Fruit fly (Drosophila melanogaster) whole organism, embryonic: ENCODE results near the gene CG1607.

Experiments used
- Abd-B ChIP-seq: fragments of 200-800 bp; sonication (Bioruptor generic); optimal IDR thresholded peaks from 2 replicates; lab custom pipeline; 2018; ENCODE audit warnings: missing biosample characterization, mild to moderate bottlenecking, missing genetic modification characterization, moderate library complexity
- Ada2b ChIP-seq: fragments of 200-800 bp; sonication (Bioruptor generic); IDR thresholded peaks from 2 replicates; pipeline ENCODE4 v1.3.6; 2022; ENCODE audit warnings: missing biosample characterization, missing genetic modification characterization
- Awh ChIP-seq: fragments of 200-800 bp; sonication (Bioruptor generic); IDR thresholded peaks from 2 replicates; pipeline ENCODE4, ENCODE4 v1.3.6; 2022; ENCODE audit warnings: missing biosample characterization, missing genetic modification characterization
- Bgb ChIP-seq: fragments of 200-800 bp; sonication (Bioruptor generic); IDR thresholded peaks from 2 replicates; pipeline ENCODE4 v1.3.6; 2022; ENCODE audit warnings: missing biosample characterization, missing genetic modification characterization; ENCODE audit not compliant: partially characterized antibody
- CG10267 ChIP-seq: fragments of 200-800 bp; sonication (Bioruptor generic); optimal IDR thresholded peaks from 2 replicates; lab custom pipeline; 2018; ENCODE audit warnings: missing biosample characterization, mild to moderate bottlenecking, missing genetic modification characterization, moderate library complexity
- CG12236 ChIP-seq: fragments of 200-800 bp; sonication (Bioruptor generic); optimal IDR thresholded peaks from 2 replicates; lab custom pipeline; 2016; ENCODE audit warnings: missing biosample characterization, missing genetic modification characterization
- CG12659 ChIP-seq: fragments of 200-800 bp; sonication (Bioruptor generic); optimal IDR thresholded peaks from 3 replicates; lab custom pipeline; 2017; ENCODE audit warnings: mild to moderate bottlenecking, missing biosample characterization, missing genetic modification reagents, missing genetic modification characterization
- CG13894 ChIP-seq: fragments of 200-800 bp; sonication (Bioruptor generic); optimal IDR thresholded peaks from 3 replicates; lab custom pipeline; 2018; ENCODE audit warnings: missing biosample characterization, mild to moderate bottlenecking, missing genetic modification characterization, moderate library complexity
- CG17328 ChIP-seq: fragments of 200-800 bp; sonication (Bioruptor generic); IDR thresholded peaks from 2 replicates; pipeline ENCODE4 v1.3.6; 2022; ENCODE audit warnings: missing biosample characterization, missing genetic modification characterization
- CG17912 ChIP-seq: fragments of 200-800 bp; sonication (Bioruptor generic); optimal IDR thresholded peaks from 2 replicates; lab custom pipeline; 2018; ENCODE audit warnings: missing biosample characterization, mild to moderate bottlenecking, missing genetic modification characterization
- CG2116 ChIP-seq: fragments of 200-800 bp; sonication (Bioruptor generic); optimal IDR thresholded peaks from 3 replicates; lab custom pipeline; 2018; ENCODE audit warnings: missing biosample characterization, mild to moderate bottlenecking, missing genetic modification characterization
- CG2712 ChIP-seq: fragments of 200-800 bp; optimal IDR thresholded peaks from 3 replicates; lab custom pipeline; 2019; ENCODE audit warnings: missing biosample characterization, mild to moderate bottlenecking, missing genetic modification characterization, moderate library complexity
- CG30431 ChIP-seq: fragments of 200-800 bp; sonication (Bioruptor generic); optimal IDR thresholded peaks from 2 replicates; lab custom pipeline; 2017; ENCODE audit warnings: missing biosample characterization, missing genetic modification characterization
- CG31388 ChIP-seq: fragments of 200-800 bp; sonication (Bioruptor generic); optimal IDR thresholded peaks from 2 replicates; lab custom pipeline; 2016; ENCODE audit warnings: missing biosample characterization, missing genetic modification characterization
- CG4617 ChIP-seq: fragments of 200-800 bp; sonication (Bioruptor generic); optimal IDR thresholded peaks from 3 replicates; lab custom pipeline; 2016; ENCODE audit warnings: missing biosample characterization, missing genetic modification characterization, borderline replicate concordance
- CG4820 ChIP-seq: fragments of 200-800 bp; sonication (Bioruptor generic); optimal IDR thresholded peaks from 3 replicates; lab custom pipeline; 2016; ENCODE audit warnings: missing biosample characterization, missing genetic modification characterization
- CG6175 ChIP-seq: fragments of 200-800 bp; sonication (Bioruptor generic); IDR thresholded peaks from 3 replicates; pipeline ENCODE4 v1.3.6; 2022; ENCODE audit warnings: missing biosample characterization, missing genetic modification characterization
- CG6854 ChIP-seq: fragments of 200-800 bp; sonication (Bioruptor generic); optimal IDR thresholded peaks from 3 replicates; lab custom pipeline; 2017; ENCODE audit warnings: missing biosample characterization, mild to moderate bottlenecking, missing genetic modification characterization
- CG7745 ChIP-seq: fragments of 200-800 bp; sonication (Bioruptor generic); optimal IDR thresholded peaks from 2 replicates; lab custom pipeline; 2018; ENCODE audit warnings: missing biosample characterization, mild to moderate bottlenecking, missing genetic modification characterization, moderate library complexity
- CTCF ChIP-seq: fragments of 200-800 bp; sonication (Bioruptor generic); optimal IDR thresholded peaks from 2 replicates; lab custom pipeline; 2017; ENCODE audit warnings: missing biosample characterization, mild to moderate bottlenecking, missing genetic modification characterization, moderate library complexity
- Chrac-16 ChIP-seq: fragments of 200-800 bp; sonication (Bioruptor generic); optimal IDR thresholded peaks from 3 replicates; lab custom pipeline; 2016; ENCODE audit warnings: missing biosample characterization, missing genetic modification characterization
- Dbx ChIP-seq: fragments of 200-800 bp; sonication (Bioruptor generic); IDR thresholded peaks from 3 replicates; pipeline ENCODE4 v1.3.6; 2022; ENCODE audit warnings: missing biosample characterization, missing genetic modification characterization
- Dp ChIP-seq: fragments of 200-800 bp; sonication (Bioruptor generic); optimal IDR thresholded peaks from 2 replicates; lab custom pipeline; 2018; ENCODE audit warnings: missing biosample characterization, mild to moderate bottlenecking, missing genetic modification characterization, moderate library complexity
- Dref ChIP-seq: fragments of 200-800 bp; sonication (Bioruptor generic); IDR thresholded peaks from 2 replicates; pipeline ENCODE4 v1.3.6; 2022; ENCODE audit warnings: missing biosample characterization, missing genetic modification characterization
- Ets97D ChIP-seq: fragments of 200-800 bp; sonication (Bioruptor generic); optimal IDR thresholded peaks from 3 replicates; lab custom pipeline; 2016; ENCODE audit warnings: missing biosample characterization, missing genetic modification characterization
- Fer2 ChIP-seq: fragments of 200-800 bp; sonication (Bioruptor generic); optimal IDR thresholded peaks from 2 replicates; lab custom pipeline; 2018; ENCODE audit warnings: missing biosample characterization, mild to moderate bottlenecking, missing genetic modification characterization, moderate library complexity
- Hmx ChIP-seq: fragments of 200-800 bp; sonication (Bioruptor generic); optimal IDR thresholded peaks from 2 replicates; lab custom pipeline; 2016; ENCODE audit warnings: missing biosample characterization, missing genetic modification characterization
- Hr51 ChIP-seq, 2 experiments: fragments of 200-800 bp; sonication (Bioruptor generic); optimal IDR thresholded peaks; 2 replicates in 1 of 2; 3 replicates in 1 of 2; lab custom pipeline; 2016 to 2018; ENCODE audit warnings: missing biosample characterization in 2 of 2, missing genetic modification characterization in 2 of 2, mild to moderate bottlenecking in 1 of 2, moderate library complexity in 1 of 2
- Jarid2 ChIP-seq: fragments of 200-800 bp; sonication (Bioruptor generic); optimal IDR thresholded peaks from 3 replicates; lab custom pipeline; 2017; ENCODE audit warnings: mild to moderate bottlenecking, missing biosample characterization, missing genetic modification reagents, missing genetic modification characterization
- NfI ChIP-seq: fragments of 200-800 bp; sonication (Bioruptor generic); optimal IDR thresholded peaks from 3 replicates; lab custom pipeline; 2018; ENCODE audit warnings: missing biosample characterization, mild to moderate bottlenecking, missing genetic modification characterization, moderate library complexity
- Oli ChIP-seq: fragments of 200-800 bp; sonication (Bioruptor generic); optimal IDR thresholded peaks from 2 replicates; lab custom pipeline; 2018; ENCODE audit warnings: missing biosample characterization, mild to moderate bottlenecking, missing genetic modification characterization, moderate library complexity
- PHDP ChIP-seq: fragments of 200-800 bp; sonication (Bioruptor generic); optimal IDR thresholded peaks from 3 replicates; lab custom pipeline; 2018; ENCODE audit warnings: missing biosample characterization, mild to moderate bottlenecking, missing genetic modification characterization, moderate library complexity
- crol ChIP-seq: fragments of 200-800 bp; sonication (Bioruptor generic); IDR thresholded peaks from 2 replicates; pipeline ENCODE4 v1.3.6; 2022; ENCODE audit warnings: missing biosample characterization, missing genetic modification characterization
- eyg ChIP-seq: fragments of 200-800 bp; sonication (Bioruptor generic); optimal IDR thresholded peaks from 3 replicates; lab custom pipeline; 2016; ENCODE audit warnings: missing biosample characterization, missing genetic modification characterization
- fd102C ChIP-seq: fragments of 200-800 bp; sonication (Bioruptor generic); optimal IDR thresholded peaks from 2 replicates; lab custom pipeline; 2018; ENCODE audit warnings: missing biosample characterization, mild to moderate bottlenecking, missing genetic modification characterization, moderate library complexity
- ham ChIP-seq: fragments of 200-800 bp; sonication (Bioruptor generic); IDR thresholded peaks from 2 replicates; pipeline ENCODE4 v1.3.6; 2022; ENCODE audit warnings: missing biosample characterization, missing genetic modification characterization
- hbn ChIP-seq: fragments of 200-800 bp; sonication (Bioruptor generic); IDR thresholded peaks from 2 replicates; pipeline ENCODE4 v1.3.6; 2022; ENCODE audit warnings: missing biosample characterization, missing genetic modification characterization; ENCODE audit not compliant: partially characterized antibody
- her ChIP-seq: fragments of 200-800 bp; sonication (Bioruptor generic); optimal IDR thresholded peaks from 2 replicates; lab custom pipeline; 2016; ENCODE audit warnings: missing biosample characterization, missing genetic modification characterization
- lilli ChIP-seq: fragments of 200-800 bp; sonication (Bioruptor generic); optimal IDR thresholded peaks from 3 replicates; lab custom pipeline; 2016; ENCODE audit warnings: missing biosample characterization, missing genetic modification characterization
- lov ChIP-seq, 2 experiments: fragments of 200-800 bp in 1 of 2; fragments of >200 bp in 1 of 2; sonication (Bioruptor generic) in 1 of 2; IDR thresholded peaks in 1 of 2; optimal IDR thresholded peaks in 1 of 2; 2 replicates in 1 of 2; 3 replicates in 1 of 2; pipeline versions ENCODE4 v1.3.6 to Lab custom; 2017 to 2022; ENCODE audit warnings: missing biosample characterization in 1 of 2, missing genetic modification characterization in 1 of 2
- nau ChIP-seq: fragments of 200-800 bp; sonication (Bioruptor generic); optimal IDR thresholded peaks from 3 replicates; lab custom pipeline; 2017; ENCODE audit warnings: missing biosample characterization, mild to moderate bottlenecking, missing genetic modification characterization, missing genetic modification reagents
- nerfin-2 ChIP-seq: fragments of 200-800 bp; sonication (Bioruptor generic); IDR thresholded peaks from 2 replicates; pipeline ENCODE4 v1.3.6; 2022; ENCODE audit warnings: missing biosample characterization, missing genetic modification characterization; ENCODE audit not compliant: partially characterized antibody
- nmo ChIP-seq: fragments of 200-800 bp; sonication (Bioruptor generic); optimal IDR thresholded peaks from 2 replicates; lab custom pipeline; 2018; ENCODE audit warnings: missing biosample characterization, mild to moderate bottlenecking, missing genetic modification characterization, moderate library complexity
- pzg ChIP-seq: fragments of 200-800 bp; sonication (Bioruptor generic); optimal IDR thresholded peaks from 3 replicates; lab custom pipeline; 2018; ENCODE audit warnings: missing biosample characterization, mild to moderate bottlenecking, missing genetic modification characterization, moderate library complexity
- repo ChIP-seq: fragments of 200-800 bp; sonication (Bioruptor generic); optimal IDR thresholded peaks from 2 replicates; lab custom pipeline; 2016; ENCODE audit warnings: missing biosample characterization, missing genetic modification characterization
- salm ChIP-seq: fragments of 200-800 bp; sonication (Bioruptor generic); optimal IDR thresholded peaks from 2 replicates; lab custom pipeline; 2018; ENCODE audit warnings: missing biosample characterization, mild to moderate bottlenecking, missing genetic modification characterization
- shn ChIP-seq: fragments of 200-800 bp; sonication (Bioruptor generic); optimal IDR thresholded peaks from 3 replicates; lab custom pipeline; 2016; ENCODE audit warnings: missing biosample characterization, missing genetic modification characterization
- sr ChIP-seq: fragments of 200-800 bp; sonication (Bioruptor generic); IDR thresholded peaks from 3 replicates; pipeline ENCODE4 v1.3.6; 2022; ENCODE audit warnings: missing biosample characterization, missing genetic modification characterization
- ssp ChIP-seq: fragments of 200-800 bp; sonication (Bioruptor generic); IDR thresholded peaks from 2 replicates; pipeline ENCODE4 v1.3.6; 2022; ENCODE audit warnings: missing biosample characterization, missing genetic modification characterization
- stwl ChIP-seq: fragments of 200-800 bp; sonication (Bioruptor generic); optimal IDR thresholded peaks from 3 replicates; lab custom pipeline; 2018; ENCODE audit warnings: missing biosample characterization, mild to moderate bottlenecking, missing genetic modification characterization, moderate library complexity

CG1607 gene

dm6 chr3R:31381216-31381688 lies 657 bp upstream of the CG1607 start (continued):
- TF ChIP-seq salm (tag; lab: Kevin White, UChicago) = peak; percentile 33
- TF ChIP-seq Oli (tag; lab: Kevin White, UChicago) = peak; percentile 23
- TF ChIP-seq nau (GFP tag; lab: Kevin White, UChicago) = no peak
- TF ChIP-seq lilli (GFP tag; lab: Kevin White, UChicago) = peak; percentile 64
- TF ChIP-seq CG17912 (GFP tag; lab: Kevin White, UChicago) = no peak
- TF ChIP-seq Dref (GFP tag; lab: Robert Waterston, UW) = no peak
- TF ChIP-seq CG13894 = no peak
- TF ChIP-seq Chrac-16 = peak; percentile 28
- TF ChIP-seq Fer2 (tag; lab: Kevin White, UChicago) = no peak
- TF ChIP-seq hbn = no peak
- peak; percentile 28 for TF ChIP-seq stwl
- peak; percentile 51 to 73 for TF ChIP-seq Hr51 (GFP tag; optimal IDR thresholded peaks at IDR 0.05; lab: Kevin White, UChicago)
- TF ChIP-seq Awh (GFP tag; lab: Robert Waterston, UW) = 0 out of 2 replicates have a peak, but pooled peaks have one; percentile 44
- no peak for TF ChIP-seq repo (GFP tag; lab: Kevin White, UChicago)
- TF ChIP-seq CG10267 = no peak
- peak; percentile 58; the same call in 2 of the 3 replicates for TF ChIP-seq Dbx (GFP tag; lab: Robert Waterston, UW)
- TF ChIP-seq fd102C (GFP tag; lab: Kevin White, UChicago) = no peak
- no peak for TF ChIP-seq crol
- peak; percentile 77 for TF ChIP-seq PHDP
- peak; percentile 4 for TF ChIP-seq Dp (GFP tag; lab: Kevin White, UChicago)
- TF ChIP-seq CG6175 (GFP tag; lab: Robert Waterston, UW) = no peak
- TF ChIP-seq sr (GFP tag; lab: Robert Waterston, UW) = peak; percentile 20; the same call in 1 of the 3 replicates
- TF ChIP-seq CG12236 (GFP tag; lab: Kevin White, UChicago) = no peak
- TF ChIP-seq pzg (GFP tag; lab: Kevin White, UChicago) = peak; percentile 14
- no peak for TF ChIP-seq ham (GFP tag; lab: Robert Waterston, UW)
- no peak for TF ChIP-seq CG4617 (GFP tag; lab: Kevin White, UChicago)
- peak; percentile 49 for TF ChIP-seq eyg (GFP tag; lab: Kevin White, UChicago)
- no peak for TF ChIP-seq CG31388 (GFP tag; lab: Kevin White, UChicago)
- TF ChIP-seq CG30431 (GFP tag; lab: Kevin White, UChicago) = peak; percentile 6
- no peak for TF ChIP-seq lov (optimal IDR thresholded peaks at IDR 0.05; lab: Kevin White, UChicago)
- no peak for TF ChIP-seq lov (GFP tag; IDR thresholded peaks at IDR 0.05; lab: Robert Waterston, UW)
- no peak for TF ChIP-seq Hmx
- peak; percentile 61; the same call in 1 of the 2 replicates for TF ChIP-seq CG17328 (GFP tag; lab: Robert Waterston, UW)
- peak; percentile 19 for TF ChIP-seq nmo (GFP tag; lab: Kevin White, UChicago)
- peak; percentile 19 for TF ChIP-seq Abd-B (GFP tag; lab: Kevin White, UChicago)
- peak; percentile 39 for TF ChIP-seq CG2712 (tag; lab: Kevin White, UChicago)
- TF ChIP-seq CG12659 (GFP tag; lab: Kevin White, UChicago) = peak; percentile 49
- no peak for TF ChIP-seq Jarid2
- peak; percentile 77 for TF ChIP-seq Bgb
- peak; percentile 84 for TF ChIP-seq CTCF (GFP tag; lab: Kevin White, UChicago)
- TF ChIP-seq Ets97D (GFP tag; lab: Kevin White, UChicago) = no peak
- no peak for TF ChIP-seq ssp (GFP tag; lab: Robert Waterston, UW)
- no peak for TF ChIP-seq CG7745
- peak; percentile 42; the same call in 1 of the 2 replicates for TF ChIP-seq Ada2b
- TF ChIP-seq CG2116 = no peak
- TF ChIP-seq nerfin-2 (GFP tag; lab: Robert Waterston, UW) = no peak
- TF ChIP-seq CG4820 (GFP tag; lab: Kevin White, UChicago) = no peak
- peak; percentile 60 for TF ChIP-seq shn (GFP tag; lab: Kevin White, UChicago)
- TF ChIP-seq CG6854 (GFP tag; lab: Kevin White, UChicago) = no peak
- TF ChIP-seq her = no peak
- TF ChIP-seq NfI = peak; percentile 71
